Fruit fly (Drosophila melanogaster): ENCODE results near the gene CG14316.

Gene CG14316

dm6 chr3R:18125023-18125630 lies 26.8 kb upstream of the CG14316 start (continued):
- TF ChIP-seq CG2120 (GFP tag; optimal IDR thresholded peaks at IDR 0.05) (peak; percentile 75), ara (GFP tag; IDR thresholded peaks at IDR 0.05) (peak; percentile 95), CG18619 (GFP tag; optimal IDR thresholded peaks at IDR 0.05) (peak; percentile 53), CG3065 (GFP tag; optimal IDR thresholded peaks at IDR 0.05) (peak; percentile 42), gsb (GFP tag; IDR thresholded peaks at IDR 0.05) (peak; percentile 86), pzg (GFP tag; optimal IDR thresholded peaks at IDR 0.05) (no peak), cad (GFP tag; optimal IDR thresholded peaks at IDR 0.05) (no peak), rib (GFP tag; IDR thresholded peaks at IDR 0.05) (peak; percentile 88), tup (GFP tag; optimal IDR thresholded peaks at IDR 0.05) (peak; percentile 18), CG17328 (GFP tag; IDR thresholded peaks at IDR 0.05) (peak; percentile 88), otp (GFP tag; IDR thresholded peaks at IDR 0.05) (peak; percentile 89), Bteb2 (GFP tag; optimal IDR thresholded peaks at IDR 0.05) (no peak), CG6765 (GFP tag; optimal IDR thresholded peaks at IDR 0.05) (peak; percentile 27), Trl (optimal IDR thresholded peaks at IDR 0.05) (no peak), Trl (GFP tag; optimal IDR thresholded peaks at IDR 0.05) (peak; percentile 93), so (GFP tag; IDR thresholded peaks at IDR 0.05) (peak; percentile 81), CG14667 (GFP tag; IDR thresholded peaks at IDR 0.05) (peak; percentile 91), CG6791 (GFP tag; IDR thresholded peaks at IDR 0.05; ENCODE audit: partially characterized antibody) (no peak), CG4730 (GFP tag; IDR thresholded peaks at IDR 0.05) (peak; percentile 92), Scr (GFP tag; IDR thresholded peaks at IDR 0.05; ENCODE audit: partially characterized antibody) (no peak), Meics (GFP tag; optimal IDR thresholded peaks at IDR 0.05) (peak; percentile 80), CG8359 (GFP tag; optimal IDR thresholded peaks at IDR 0.05; ENCODE audit: borderline replicate concordance) (no peak), seq (GFP tag; IDR thresholded peaks at IDR 0.05) (peak; percentile 78), Dref (GFP tag; IDR thresholded peaks at IDR 0.05) (no peak), D19A (tag; optimal IDR thresholded peaks at IDR 0.05) (peak; percentile 26), Taf1 (GFP tag; IDR thresholded peaks at IDR 0.05) (peak; percentile 86), Dad (GFP tag; optimal IDR thresholded peaks at IDR 0.05) (peak; percentile 71), CG17568 (GFP tag; optimal IDR thresholded peaks at IDR 0.05) (peak; percentile 34), Ptx1 (GFP tag; IDR thresholded peaks at IDR 0.05) (peak; percentile 97), tgo (GFP tag; IDR thresholded peaks at IDR 0.05) (peak; percentile 92), unc-4 (GFP tag; IDR thresholded peaks at IDR 0.05; ENCODE audit: partially characterized antibody) (no peak), crc (GFP tag; optimal IDR thresholded peaks at IDR 0.05) (peak; percentile 61), Lhr (GFP tag; optimal IDR thresholded peaks at IDR 0.05) (peak; percentile 12), grn (GFP tag; optimal IDR thresholded peaks at IDR 0.05) (peak; percentile 58), CG11560 (tag; IDR thresholded peaks at IDR 0.05) (peak; percentile 77), CG6683 (GFP tag; optimal IDR thresholded peaks at IDR 0.05) (no peak), CG11696 (GFP tag; IDR thresholded peaks at IDR 0.05) (peak; percentile 80), CG32767 (GFP tag; IDR thresholded peaks at IDR 0.05) (peak; percentile 76), BtbVII (GFP tag; optimal IDR thresholded peaks at IDR 0.05) (peak; percentile 14), CG3407 (GFP tag; optimal IDR thresholded peaks at IDR 0.05) (peak; percentile 43), gro (GFP tag; optimal IDR thresholded peaks at IDR 0.05) (peak; percentile 64), CG34376 (GFP tag; optimal IDR thresholded peaks at IDR 0.05) (no peak), Oli (tag; optimal IDR thresholded peaks at IDR 0.05) (peak; percentile 70), twi (tag; optimal IDR thresholded peaks at IDR 0.05) (peak; percentile 17), CG6854 (GFP tag; optimal IDR thresholded peaks at IDR 0.05) (no peak), disco-r (GFP tag; optimal IDR thresholded peaks at IDR 0.05) (peak; percentile 43), Xbp1 (GFP tag; optimal IDR thresholded peaks at IDR 0.05) (peak; percentile 80), CG17385 (GFP tag; optimal IDR thresholded peaks at IDR 0.05) (peak; percentile 54), CG10431 (GFP tag; optimal IDR thresholded peaks at IDR 0.05) (no peak), CG17361 (GFP tag; IDR thresholded peaks at IDR 0.05) (peak; percentile 88), CG18262 (tag; optimal IDR thresholded peaks at IDR 0.05) (peak; percentile 90)

Measured in whole organism, embryonic.